Fruit fly (Drosophila melanogaster) whole organism, embryonic: ENCODE data around the gene ash1.

Experiments
- Asciz ChIP-seq: fragments of 200-800 bp; sonication (Bioruptor generic); optimal IDR thresholded peaks from 2 replicates; lab custom pipeline; 2017; ENCODE audit warnings: missing biosample characterization, mild to moderate bottlenecking, missing genetic modification characterization, missing genetic modification reagents
- BEAF-32 ChIP-seq: fragments of 200-800 bp; sonication (Bioruptor generic); optimal IDR thresholded peaks from 3 replicates; lab custom pipeline; 2017; ENCODE audit warnings: missing biosample characterization, missing genetic modification characterization, mild to moderate bottlenecking, moderate library complexity, missing genetic modification reagents
- CG10321 ChIP-seq: fragments of 200-800 bp; sonication (Bioruptor generic); IDR thresholded peaks from 2 replicates; pipeline ENCODE4 v1.3.6; 2022; ENCODE audit warnings: missing biosample characterization, missing genetic modification characterization
- CG10431 ChIP-seq: fragments of 200-800 bp; sonication (Bioruptor generic); optimal IDR thresholded peaks from 3 replicates; lab custom pipeline; 2018; ENCODE audit warnings: missing biosample characterization, mild to moderate bottlenecking, missing genetic modification characterization
- CG12744 ChIP-seq: fragments of 200-800 bp; sonication (Bioruptor generic); optimal IDR thresholded peaks from 2 replicates; lab custom pipeline; 2016; ENCODE audit warnings: missing biosample characterization, missing genetic modification characterization
- CG15479 ChIP-seq: fragments of 200-800 bp; sonication (Bioruptor generic); optimal IDR thresholded peaks from 3 replicates; lab custom pipeline; 2019; ENCODE audit warnings: missing biosample characterization, mild to moderate bottlenecking, missing genetic modification characterization, moderate library complexity
- CG2678 ChIP-seq: fragments of 200-800 bp; sonication (Bioruptor generic); optimal IDR thresholded peaks from 3 replicates; lab custom pipeline; 2019; ENCODE audit warnings: missing biosample characterization, mild to moderate bottlenecking, missing genetic modification characterization, moderate library complexity
- CG30020 ChIP-seq: fragments of 200-800 bp; optimal IDR thresholded peaks from 2 replicates; lab custom pipeline; 2019; ENCODE audit warnings: missing biosample characterization, mild to moderate bottlenecking, missing genetic modification characterization, moderate library complexity
- CG32767 ChIP-seq: fragments of 200-800 bp; sonication (Bioruptor generic); IDR thresholded peaks from 2 replicates; pipeline ENCODE4 v1.3.6; 2022; ENCODE audit warnings: missing biosample characterization, missing genetic modification characterization
- CG32772 ChIP-seq: fragments of 200-800 bp; sonication (Bioruptor generic); IDR thresholded peaks from 2 replicates; pipeline ENCODE4 v1.3.6; 2022; ENCODE audit warnings: missing biosample characterization, missing genetic modification characterization
- CG34224 ChIP-seq: fragments of 200-800 bp; sonication (Bioruptor generic); IDR thresholded peaks from 3 replicates; pipeline ENCODE4 v1.3.6; 2022; ENCODE audit warnings: missing biosample characterization, missing genetic modification characterization; ENCODE audit not compliant: partially characterized antibody
- CG34422 ChIP-seq: fragments of 200-800 bp; sonication (Bioruptor generic); IDR thresholded peaks from 3 replicates; pipeline ENCODE4 v1.3.6; 2022; ENCODE audit warnings: missing biosample characterization, missing genetic modification characterization
- CG4617 ChIP-seq: fragments of 200-800 bp; sonication (Bioruptor generic); optimal IDR thresholded peaks from 3 replicates; lab custom pipeline; 2016; ENCODE audit warnings: missing biosample characterization, missing genetic modification characterization, borderline replicate concordance
- CG4854 ChIP-seq: fragments of 200-800 bp; sonication (Bioruptor generic); optimal IDR thresholded peaks from 2 replicates; lab custom pipeline; 2016; ENCODE audit warnings: missing biosample characterization, missing genetic modification characterization, inconsistent platforms
- CG6654 ChIP-seq: fragments of 200-800 bp; sonication (Bioruptor generic); optimal IDR thresholded peaks from 2 replicates; lab custom pipeline; 2017; ENCODE audit warnings: missing biosample characterization, mild to moderate bottlenecking, missing genetic modification characterization
- CG6765 ChIP-seq: fragments of 200-800 bp; sonication (Bioruptor generic); optimal IDR thresholded peaks from 3 replicates; lab custom pipeline; 2017; ENCODE audit warnings: missing biosample characterization, mild to moderate bottlenecking, missing genetic modification characterization
- CG6791 ChIP-seq: fragments of 200-800 bp; sonication (Bioruptor generic); IDR thresholded peaks from 3 replicates; pipeline ENCODE4 v1.3.6; 2022; ENCODE audit warnings: missing biosample characterization, missing genetic modification characterization; ENCODE audit not compliant: partially characterized antibody
- CG9215 ChIP-seq: fragments of 200-800 bp; sonication (Bioruptor generic); IDR thresholded peaks from 2 replicates; pipeline ENCODE4 v1.3.6; 2022; ENCODE audit warnings: missing biosample characterization, missing genetic modification characterization
- CG9797 ChIP-seq: fragments of 200-800 bp; sonication (Bioruptor generic); optimal IDR thresholded peaks from 3 replicates; lab custom pipeline; 2018; ENCODE audit warnings: missing biosample characterization, mild to moderate bottlenecking, missing genetic modification characterization
- Camta ChIP-seq: fragments of 200-800 bp; sonication (Bioruptor generic); optimal IDR thresholded peaks from 2 replicates; lab custom pipeline; 2016; ENCODE audit warnings: missing biosample characterization, missing genetic modification characterization
- HHEX ChIP-seq: fragments of 200-800 bp; sonication (Bioruptor generic); optimal IDR thresholded peaks from 3 replicates; lab custom pipeline; 2017; ENCODE audit warnings: missing biosample characterization, mild to moderate bottlenecking, missing genetic modification characterization, missing genetic modification reagents
- HmgZ ChIP-seq: fragments of 200-800 bp; sonication (Bioruptor generic); optimal IDR thresholded peaks from 2 replicates; lab custom pipeline; 2018; ENCODE audit warnings: missing biosample characterization, mild to moderate bottlenecking, missing genetic modification characterization
- Nf-YB ChIP-seq: fragments of 200-800 bp; sonication (Bioruptor generic); optimal IDR thresholded peaks from 3 replicates; lab custom pipeline; 2019; ENCODE audit warnings: missing biosample characterization, mild to moderate bottlenecking, missing genetic modification characterization, moderate library complexity
- Opbp ChIP-seq: fragments of 200-800 bp; sonication (Bioruptor generic); IDR thresholded peaks from 3 replicates; pipeline ENCODE4 v1.3.6; 2022; ENCODE audit warnings: missing biosample characterization, missing genetic modification characterization; ENCODE audit not compliant: partially characterized antibody
- Scr ChIP-seq: fragments of 200-800 bp; sonication (Bioruptor generic); IDR thresholded peaks from 2 replicates; pipeline ENCODE4 v1.3.6; 2022; ENCODE audit warnings: missing biosample characterization, missing genetic modification characterization; ENCODE audit not compliant: partially characterized antibody
- TFAM ChIP-seq: fragments of 200-800 bp; sonication (Bioruptor generic); optimal IDR thresholded peaks from 2 replicates; lab custom pipeline; 2017; ENCODE audit warnings: missing biosample characterization, missing genetic modification characterization, inconsistent platforms
- ash1 ChIP-seq: fragments of 200-800 bp; sonication (Bioruptor generic); optimal IDR thresholded peaks from 2 replicates; lab custom pipeline; 2018; ENCODE audit warnings: missing biosample characterization, mild to moderate bottlenecking, missing genetic modification characterization
- az2 ChIP-seq: fragments of 200-800 bp; sonication (Bioruptor generic); optimal IDR thresholded peaks from 3 replicates; lab custom pipeline; 2016; ENCODE audit warnings: missing biosample characterization, missing genetic modification characterization
- btn ChIP-seq: fragments of 200-800 bp; sonication (Bioruptor generic); optimal IDR thresholded peaks from 2 replicates; lab custom pipeline; 2016; ENCODE audit warnings: missing biosample characterization, missing genetic modification characterization
- cas ChIP-seq: fragments of 200-800 bp; sonication (Bioruptor generic); IDR thresholded peaks from 2 replicates; pipeline ENCODE4 v1.3.6; 2022; ENCODE audit warnings: missing biosample characterization, missing genetic modification characterization
- chm ChIP-seq: fragments of 200-800 bp; sonication (Bioruptor generic); IDR thresholded peaks from 2 replicates; pipeline ENCODE4 v1.3.6; 2022; ENCODE audit warnings: missing biosample characterization, missing genetic modification characterization
- croc ChIP-seq: fragments of 200-800 bp; sonication (Bioruptor generic); conservative IDR thresholded peaks from 3 replicates; pipeline ENCODE4 v1.3.6; 2022; ENCODE audit warnings: missing biosample characterization, missing genetic modification characterization
- dmrt11E ChIP-seq: fragments of 200-800 bp; sonication (Bioruptor generic); optimal IDR thresholded peaks from 3 replicates; lab custom pipeline; 2018; ENCODE audit warnings: missing biosample characterization, mild to moderate bottlenecking, missing genetic modification characterization, moderate library complexity
- dmrt99B ChIP-seq: fragments of 200-800 bp; sonication (Bioruptor generic); optimal IDR thresholded peaks from 2 replicates; lab custom pipeline; 2018; ENCODE audit warnings: missing biosample characterization, mild to moderate bottlenecking, missing genetic modification characterization, moderate library complexity
- hth ChIP-seq: fragments of >200 bp; optimal IDR thresholded peaks from 2 replicates; lab custom pipeline; 2017; ENCODE audit warnings: inconsistent platforms
- insv ChIP-seq, 2 experiments: fragments of 200-800 bp; sonication (Bioruptor generic); optimal IDR thresholded peaks; 3 replicates each; lab custom pipeline; 2016 to 2018; ENCODE audit warnings: missing biosample characterization in 2 of 2, missing genetic modification characterization in 2 of 2
- jigr1 ChIP-seq: fragments of 200-800 bp; sonication (Bioruptor generic); IDR thresholded peaks from 3 replicates; pipeline ENCODE4 v1.3.6; 2022; ENCODE audit warnings: missing biosample characterization, missing genetic modification characterization
- kay ChIP-seq: fragments of 200-800 bp; sonication (Bioruptor generic); optimal IDR thresholded peaks from 2 replicates; lab custom pipeline; 2016; ENCODE audit warnings: missing biosample characterization, missing genetic modification characterization
- klu ChIP-seq: fragments of 200-800 bp; sonication (Bioruptor generic); IDR thresholded peaks from 2 replicates; pipeline ENCODE4 v1.3.6; 2022; ENCODE audit warnings: missing biosample characterization, missing genetic modification characterization
- lov ChIP-seq, 2 experiments: fragments of 200-800 bp in 1 of 2; fragments of >200 bp in 1 of 2; sonication (Bioruptor generic) in 1 of 2; IDR thresholded peaks in 1 of 2; optimal IDR thresholded peaks in 1 of 2; 2 replicates in 1 of 2; 3 replicates in 1 of 2; pipeline versions ENCODE4 v1.3.6 to Lab custom; 2017 to 2022; ENCODE audit warnings: missing biosample characterization in 1 of 2, missing genetic modification characterization in 1 of 2
- maf-S ChIP-seq: fragments of 200-800 bp; sonication (Bioruptor generic); optimal IDR thresholded peaks from 2 replicates; lab custom pipeline; 2016; ENCODE audit warnings: missing biosample characterization, missing genetic modification characterization
- mld ChIP-seq: fragments of 200-800 bp; sonication (Bioruptor generic); IDR thresholded peaks from 3 replicates; pipeline ENCODE4 v1.3.6; 2022; ENCODE audit warnings: missing biosample characterization, missing genetic modification characterization; ENCODE audit not compliant: partially characterized antibody
- nerfin-1 ChIP-seq: fragments of 200-800 bp; sonication (Bioruptor generic); optimal IDR thresholded peaks from 3 replicates; lab custom pipeline; 2019; ENCODE audit warnings: missing biosample characterization, mild to moderate bottlenecking, missing genetic modification characterization, moderate library complexity
- pzg ChIP-seq: fragments of 200-800 bp; sonication (Bioruptor generic); optimal IDR thresholded peaks from 3 replicates; lab custom pipeline; 2018; ENCODE audit warnings: missing biosample characterization, mild to moderate bottlenecking, missing genetic modification characterization, moderate library complexity
- ranshi ChIP-seq: fragments of 200-800 bp; sonication (Bioruptor generic); IDR thresholded peaks from 2 replicates; pipeline ENCODE4 v1.3.6; 2022; ENCODE audit warnings: missing biosample characterization, missing genetic modification characterization
- repo ChIP-seq: fragments of 200-800 bp; sonication (Bioruptor generic); optimal IDR thresholded peaks from 2 replicates; lab custom pipeline; 2016; ENCODE audit warnings: missing biosample characterization, missing genetic modification characterization
- run ChIP-seq: fragments of 200-800 bp; sonication (Bioruptor generic); optimal IDR thresholded peaks from 3 replicates; lab custom pipeline; 2018; ENCODE audit warnings: missing biosample characterization, mild to moderate bottlenecking, missing genetic modification characterization
- trh ChIP-seq: fragments of 200-800 bp; sonication (Bioruptor generic); optimal IDR thresholded peaks from 2 replicates; lab custom pipeline; 2016; ENCODE audit warnings: missing biosample characterization, missing genetic modification characterization
- vfl ChIP-seq: fragments of 200-800 bp; sonication (Bioruptor generic); optimal IDR thresholded peaks from 2 replicates; lab custom pipeline; 2016; ENCODE audit warnings: missing biosample characterization, missing genetic modification characterization

ash1 gene

dm6 chr3L:19560695-19561246 is 37.8 kb downstream of the ash1 start (continued):
- no peak for TF ChIP-seq Scr (GFP tag; lab: Robert Waterston, UW)
- peak; percentile 90 for TF ChIP-seq CG12744
- peak; percentile 90 for TF ChIP-seq CG4617 (GFP tag; lab: Kevin White, UChicago)
- TF ChIP-seq nerfin-1 (tag; lab: Kevin White, UChicago), result peak; percentile 93
- TF ChIP-seq BEAF-32 (GFP tag; lab: Kevin White, UChicago), result peak; percentile 10
- TF ChIP-seq klu (GFP tag; lab: Robert Waterston, UW), result peak; percentile 91
- peak; percentile 76 for TF ChIP-seq repo (GFP tag; lab: Kevin White, UChicago)
- TF ChIP-seq CG32767 (GFP tag; lab: Robert Waterston, UW), result peak; percentile 91
- peak; percentile 94 for TF ChIP-seq CG32772 (GFP tag; lab: Robert Waterston, UW)
- peak; percentile 96 for TF ChIP-seq CG2678
- TF ChIP-seq CG9797 (GFP tag; lab: Kevin White, UChicago), result peak; percentile 43
- peak; percentile 83 for TF ChIP-seq Nf-YB (GFP tag; lab: Kevin White, UChicago)
- TF ChIP-seq chm (GFP tag; lab: Robert Waterston, UW), result peak; percentile 97
- no peak for TF ChIP-seq mld
- peak; percentile 70 for TF ChIP-seq TFAM
- peak; percentile 98 for TF ChIP-seq dmrt11E (tag; lab: Kevin White, UChicago)
- no peak for TF ChIP-seq hth (lab: Kevin White, UChicago)
- TF ChIP-seq HmgZ (tag; lab: Kevin White, UChicago), result peak; percentile 95
- no peak for TF ChIP-seq lov (optimal IDR thresholded peaks at IDR 0.05; lab: Kevin White, UChicago)
- TF ChIP-seq lov (GFP tag; IDR thresholded peaks at IDR 0.05; lab: Robert Waterston, UW), result peak; percentile 97
- TF ChIP-seq CG4854, result peak; percentile 92
- peak; percentile 96 for TF ChIP-seq az2
- peak; percentile 44 for TF ChIP-seq ash1
- TF ChIP-seq CG10321 (GFP tag; lab: Robert Waterston, UW), result peak; percentile 67; the same call in 1 of the 2 replicates
- TF ChIP-seq CG30020 (tag; lab: Kevin White, UChicago), result peak; percentile 81
- peak; percentile 87 for TF ChIP-seq kay
- TF ChIP-seq jigr1, result peak; percentile 85; the same call in 2 of the 3 replicates
- TF ChIP-seq insv (GFP tag; optimal IDR thresholded peaks at IDR 0.05; lab: Kevin White, UChicago), result peak in 1 of 2 experiments; percentile 76
- no peak for TF ChIP-seq CG6791 (GFP tag; lab: Robert Waterston, UW)
- peak; percentile 96 for TF ChIP-seq dmrt99B
- TF ChIP-seq run (tag; lab: Kevin White, UChicago), result peak; percentile 88
- TF ChIP-seq CG6654 (GFP tag; lab: Kevin White, UChicago), result peak; percentile 73
- peak; percentile 80 for TF ChIP-seq cas (GFP tag; lab: Robert Waterston, UW)
- TF ChIP-seq Camta (GFP tag; lab: Kevin White, UChicago), result peak; percentile 94
- peak; percentile 87 for TF ChIP-seq CG9215
- TF ChIP-seq Opbp (GFP tag; lab: Robert Waterston, UW), result no peak
- TF ChIP-seq CG10431, result peak; percentile 92
- peak; percentile 93 for TF ChIP-seq Asciz (GFP tag; lab: Kevin White, UChicago)
- no peak for TF ChIP-seq CG34224 (GFP tag; lab: Robert Waterston, UW)
- peak; percentile 91 for TF ChIP-seq vfl (GFP tag; lab: Kevin White, UChicago)
- TF ChIP-seq maf-S (GFP tag; lab: Kevin White, UChicago), result peak; percentile 91
- TF ChIP-seq btn (GFP tag; lab: Kevin White, UChicago), result peak; percentile 80
- peak; percentile 93 for TF ChIP-seq croc
- peak; percentile 96 for TF ChIP-seq CG15479
- TF ChIP-seq ranshi (GFP tag; lab: Robert Waterston, UW), result peak; percentile 95
- peak; percentile 93 for TF ChIP-seq HHEX (GFP tag; lab: Kevin White, UChicago)
- TF ChIP-seq CG34422 (GFP tag; lab: Robert Waterston, UW), result peak; percentile 96
- no peak for TF ChIP-seq pzg
- peak; percentile 94 for TF ChIP-seq trh (GFP tag; lab: Kevin White, UChicago)
- peak; percentile 88 for TF ChIP-seq CG6765 (GFP tag; lab: Kevin White, UChicago)
